Fruit fly (Drosophila melanogaster): ENCODE results near the gene CG12093.

The CG12093 gene

DNA sequence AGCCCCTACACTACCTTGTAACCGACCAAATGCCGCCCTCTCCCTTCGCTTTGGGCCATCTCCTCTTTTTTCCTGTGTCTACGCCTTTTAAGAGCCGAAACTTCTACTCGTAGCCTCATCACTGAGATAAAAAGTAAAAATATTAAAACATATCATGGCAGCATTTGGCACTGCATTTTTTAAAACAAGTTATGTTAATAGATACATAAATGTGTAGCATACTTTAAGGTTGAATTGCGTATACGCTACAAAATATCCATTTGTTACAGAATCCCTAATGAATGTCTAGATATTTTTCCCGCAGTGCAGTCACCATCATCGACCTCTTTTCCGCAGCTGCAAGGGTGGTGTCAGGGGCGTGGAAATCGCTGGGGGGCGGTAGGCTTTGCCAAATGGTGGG lies 49.1 kb upstream of the CG12093 start (continued):
- TF ChIP-seq CG11504 (tag; optimal IDR thresholded peaks at IDR 0.05) (peak; percentile 62), CG17802 (tag; optimal IDR thresholded peaks at IDR 0.05) (no peak), scrt (GFP tag; optimal IDR thresholded peaks at IDR 0.05) (peak; percentile 55), ems (GFP tag; optimal IDR thresholded peaks at IDR 0.05) (peak; percentile 14), disco-r (GFP tag; optimal IDR thresholded peaks at IDR 0.05) (no peak), CG2889 (GFP tag; IDR thresholded peaks at IDR 0.05) (no peak), Hr78 (GFP tag; optimal IDR thresholded peaks at IDR 0.05) (no peak), CG10209 (GFP tag; optimal IDR thresholded peaks at IDR 0.05) (peak; percentile 26), CG1529 (GFP tag; optimal IDR thresholded peaks at IDR 0.05) (no peak), dan (GFP tag; IDR thresholded peaks at IDR 0.05) (no peak), vfl (GFP tag; optimal IDR thresholded peaks at IDR 0.05) (no peak), Max (GFP tag; optimal IDR thresholded peaks at IDR 0.05) (no peak), bbx (GFP tag; IDR thresholded peaks at IDR 0.05; ENCODE audit: partially characterized antibody) (no peak), ken (GFP tag; IDR thresholded peaks at IDR 0.05) (0 out of 3 replicates have a peak, but pooled peaks have one; percentile 39), tin (GFP tag; optimal IDR thresholded peaks at IDR 0.05) (peak; percentile 40), slp2 (GFP tag; optimal IDR thresholded peaks at IDR 0.05) (no peak), dmrt99B (tag; optimal IDR thresholded peaks at IDR 0.05) (peak; percentile 16), Chrac-16 (GFP tag; optimal IDR thresholded peaks at IDR 0.05) (no peak), hbn (GFP tag; IDR thresholded peaks at IDR 0.05; ENCODE audit: partially characterized antibody) (no peak), Camta (GFP tag; optimal IDR thresholded peaks at IDR 0.05) (peak; percentile 8), CG8388 (GFP tag; optimal IDR thresholded peaks at IDR 0.05) (peak; percentile 35), CG10366 (GFP tag; IDR thresholded peaks at IDR 0.05) (peak; percentile 41; the same call in 1 of the 2 replicates), stc (GFP tag; IDR thresholded peaks at IDR 0.05) (peak; percentile 55; the same call in 1 of the 2 replicates), CG1647 (GFP tag; optimal IDR thresholded peaks at IDR 0.05) (peak; percentile 12), BEAF-32 (GFP tag; optimal IDR thresholded peaks at IDR 0.05) (no peak), bsh (GFP tag; optimal IDR thresholded peaks at IDR 0.05) (peak; percentile 51 to 91), CG1602 (GFP tag; optimal IDR thresholded peaks at IDR 0.05) (no peak), sens (GFP tag) (peak; percentile 47), CG2875 (GFP tag; optimal IDR thresholded peaks at IDR 0.05) (no peak), NK7.1 (GFP tag; optimal IDR thresholded peaks at IDR 0.05) (no peak), CG6683 (GFP tag; optimal IDR thresholded peaks at IDR 0.05) (peak; percentile 16), ro (GFP tag; IDR thresholded peaks at IDR 0.05) (no peak; the same call in 1 of the 2 replicates), ase (GFP tag; IDR thresholded peaks at IDR 0.05) (peak; percentile 41; the same call in 1 of the 3 replicates), CG7928 (GFP tag; optimal IDR thresholded peaks at IDR 0.05) (no peak), Dfd (GFP tag; optimal IDR thresholded peaks at IDR 0.05) (no peak), fu2 (GFP tag; optimal IDR thresholded peaks at IDR 0.05) (no peak), CG2129 (GFP tag; IDR thresholded peaks at IDR 0.05; ENCODE audit: partially characterized antibody) (no peak), zfh2 (GFP tag; optimal IDR thresholded peaks at IDR 0.05) (no peak), lilli (GFP tag; optimal IDR thresholded peaks at IDR 0.05) (peak; percentile 31), Trl (optimal IDR thresholded peaks at IDR 0.05) (no peak), Trl (GFP tag; optimal IDR thresholded peaks at IDR 0.05) (no peak), dm (GFP tag; optimal IDR thresholded peaks at IDR 0.05) (no peak), CG34376 (GFP tag; optimal IDR thresholded peaks at IDR 0.05) (no peak), sr (GFP tag; IDR thresholded peaks at IDR 0.05) (no peak), mld (GFP tag; IDR thresholded peaks at IDR 0.05; ENCODE audit: partially characterized antibody) (no peak), CG18619 (GFP tag; optimal IDR thresholded peaks at IDR 0.05) (no peak), tio (GFP tag; optimal IDR thresholded peaks at IDR 0.05) (peak; percentile 2), chinmo (GFP tag; IDR thresholded peaks at IDR 0.05; ENCODE audit: partially characterized antibody) (no peak), CG10565 (GFP tag; optimal IDR thresholded peaks at IDR 0.05) (no peak), ato (GFP tag; IDR thresholded peaks at IDR 0.05; ENCODE audit: partially characterized antibody) (no peak), abd-A (tag; optimal IDR thresholded peaks at IDR 0.05) (no peak)
